Fruit fly (Drosophila melanogaster) whole organism, prepupa: ENCODE data around the gene CG5418.
A peak's percentile ranks its signal among the peaks of the same experiment; 100 is the strongest.

ENCODE experiments used
- CG34406 ChIP-seq: fragments of 200-800 bp; sonication (Bioruptor generic); optimal IDR thresholded peaks from 3 replicates; lab custom pipeline; 2016; ENCODE audit warnings: missing biosample characterization, missing genetic modification characterization
- esn ChIP-seq: fragments of 200-800 bp; sonication (Bioruptor generic); optimal IDR thresholded peaks from 2 replicates; lab custom pipeline; 2016; ENCODE audit warnings: missing biosample characterization, mild to moderate bottlenecking, missing genetic modification characterization, moderate library complexity
- fd85E ChIP-seq: fragments of 200-800 bp; sonication (Bioruptor generic); optimal IDR thresholded peaks from 3 replicates; lab custom pipeline; 2016; ENCODE audit warnings: missing biosample characterization, missing genetic modification characterization
- lz ChIP-seq: fragments of 200-800 bp; sonication (Bioruptor generic); optimal IDR thresholded peaks from 3 replicates; lab custom pipeline; 2016; ENCODE audit warnings: missing biosample characterization, missing genetic modification characterization
- vri ChIP-seq: fragments of 200-800 bp; sonication (Bioruptor generic); optimal IDR thresholded peaks from 3 replicates; lab custom pipeline; 2016; ENCODE audit warnings: missing biosample characterization, mild to moderate bottlenecking, missing genetic modification characterization

DNA sequence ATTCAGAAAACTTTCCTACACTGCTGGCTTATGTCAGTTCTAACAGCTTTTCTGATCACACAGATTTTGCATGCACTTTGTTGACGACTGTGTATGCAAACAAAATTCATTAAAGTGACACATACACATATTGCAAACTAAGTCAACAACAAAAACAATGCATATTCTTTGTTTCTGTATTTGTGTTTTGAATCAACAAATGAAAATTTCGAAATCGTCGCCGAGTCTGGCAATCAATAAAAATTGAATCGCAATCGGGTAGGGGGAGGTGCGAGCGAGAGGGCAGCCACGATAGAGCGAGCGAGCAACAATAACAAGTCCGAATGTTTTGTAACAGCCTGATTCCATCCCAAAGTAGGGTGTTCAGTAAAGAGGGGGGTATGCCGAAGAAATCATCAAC lies 10.0 kb upstream of the CG5418 start:
- TF ChIP-seq fd85E (no peak), vri (GFP tag; lab: Kevin White, UChicago) (peak; percentile 54), esn (GFP tag; lab: Kevin White, UChicago) (no peak), lz (GFP tag; lab: Kevin White, UChicago) (no peak), CG34406 (GFP tag; lab: Kevin White, UChicago) (no peak)
